Fruit fly (Drosophila melanogaster): ENCODE measurements around the gene Bin1.
A peak's percentile ranks its signal among the peaks of the same experiment; 100 is the strongest.

Bin1 gene

dm6 chr3R:16235941-16236712, 46.8 kb upstream of the Bin1 start (continued):
- TF ChIP-seq Hr83 (GFP tag; optimal IDR thresholded peaks at IDR 0.05; ENCODE audit: poor library complexity, severe bottlenecking) (peak; percentile 97), Myc (optimal IDR thresholded peaks at IDR 0.05) (no peak), dsf (GFP tag; optimal IDR thresholded peaks at IDR 0.05; ENCODE audit: borderline replicate concordance) (no peak), Sp1 (GFP tag; optimal IDR thresholded peaks at IDR 0.05) (peak; percentile 97)

- TF ChIP-seq sage (GFP tag; optimal IDR thresholded peaks at IDR 0.05) (peak; percentile 19), Vsx2 (GFP tag; optimal IDR thresholded peaks at IDR 0.05; ENCODE audit: partially characterized antibody) (no peak), sv (GFP tag; optimal IDR thresholded peaks at IDR 0.05) (no peak), ey (GFP tag; optimal IDR thresholded peaks at IDR 0.05) (no peak), CG32264 (GFP tag; optimal IDR thresholded peaks at IDR 0.05) (peak; percentile 8), dsf (GFP tag; optimal IDR thresholded peaks at IDR 0.05; ENCODE audit: borderline replicate concordance) (no peak), lola (GFP tag; optimal IDR thresholded peaks at IDR 0.05) (no peak), usp (GFP tag; optimal IDR thresholded peaks at IDR 0.05) (no peak), CG9705 (GFP tag; optimal IDR thresholded peaks at IDR 0.05) (no peak), OdsH (GFP tag; optimal IDR thresholded peaks at IDR 0.05) (no peak), foxo (GFP tag; optimal IDR thresholded peaks at IDR 0.05) (peak in 1 of 2 experiments; percentile 69), Hr83 (GFP tag; optimal IDR thresholded peaks at IDR 0.05; ENCODE audit: poor library complexity, severe bottlenecking) (peak; percentile 90), dl (GFP tag; optimal IDR thresholded peaks at IDR 0.05; ENCODE audit: insufficient read depth in 1 of 2, partially characterized antibody in 2 of 2) (peak; percentile 24 to 86), Abd-B (GFP tag; optimal IDR thresholded peaks at IDR 0.05) (no peak), CrebA (GFP tag; optimal IDR thresholded peaks at IDR 0.05; ENCODE audit: borderline replicate concordance) (peak; percentile 93), HLH106 (tag; optimal IDR thresholded peaks at IDR 0.05) (no peak), woc (GFP tag; optimal IDR thresholded peaks at IDR 0.05) (peak; percentile 83), rgr (GFP tag; optimal IDR thresholded peaks at IDR 0.05) (peak; percentile 12), fru (GFP tag; optimal IDR thresholded peaks at IDR 0.05) (peak; percentile 51), Rel (GFP tag; optimal IDR thresholded peaks at IDR 0.05) (peak; percentile 42), Rel (tag; optimal IDR thresholded peaks at IDR 0.05) (peak; percentile 85), h (GFP tag; optimal IDR thresholded peaks at IDR 0.05) (peak; percentile 82), dmrt93B (GFP tag; optimal IDR thresholded peaks at IDR 0.05) (no peak), br (GFP tag; optimal IDR thresholded peaks at IDR 0.05) (peak; percentile 59), Hnf4 (GFP tag; optimal IDR thresholded peaks at IDR 0.05) (peak; percentile 66), Dif (GFP tag; optimal IDR thresholded peaks at IDR 0.05; ENCODE audit: partially characterized antibody) (peak; percentile 86), Sp1 (GFP tag; optimal IDR thresholded peaks at IDR 0.05) (no peak), brk (GFP tag; optimal IDR thresholded peaks at IDR 0.05) (peak; percentile 86), GATAd (GFP tag; optimal IDR thresholded peaks at IDR 0.05) (no peak), N (GFP tag; optimal IDR thresholded peaks at IDR 0.05) (no peak), Jra (GFP tag; optimal IDR thresholded peaks at IDR 0.05) (peak; percentile 74), Hr78 (GFP tag; optimal IDR thresholded peaks at IDR 0.05) (no peak), tai (GFP tag; optimal IDR thresholded peaks at IDR 0.05) (peak; percentile 86), psq (GFP tag; optimal IDR thresholded peaks at IDR 0.05) (peak; percentile 89), jim (GFP tag; optimal IDR thresholded peaks at IDR 0.05) (peak; percentile 10), Dfd (GFP tag; optimal IDR thresholded peaks at IDR 0.05) (no peak)
These were observed 46.0 kb upstream of the Bin1 start for dm6 chr3R:16235215-16235937.

All from whole organism, wandering third instar larva.